Fruit fly (Drosophila melanogaster) whole organism, embryonic: ENCODE measurements around the gene Prosalpha6.

Experiments
- Bdp1 ChIP-seq: fragments of 200-800 bp; sonication (Bioruptor generic); optimal IDR thresholded peaks from 3 replicates; lab custom pipeline; 2016; ENCODE audit warnings: missing biosample characterization, missing genetic modification characterization
- CG10543 ChIP-seq: fragments of 200-800 bp; sonication (Bioruptor generic); optimal IDR thresholded peaks from 3 replicates; lab custom pipeline; 2017; ENCODE audit warnings: missing biosample characterization, mild to moderate bottlenecking, missing genetic modification characterization, moderate library complexity
- CG10565 ChIP-seq: fragments of 200-800 bp; sonication (Bioruptor generic); optimal IDR thresholded peaks from 3 replicates; lab custom pipeline; 2016; ENCODE audit warnings: missing biosample characterization, mild to moderate bottlenecking, missing genetic modification characterization
- CG10959 ChIP-seq: fragments of 200-800 bp; sonication (Bioruptor generic); IDR thresholded peaks from 2 replicates; pipeline ENCODE4 v1.3.6; 2022; ENCODE audit warnings: missing biosample characterization, missing genetic modification characterization
- CG11398 ChIP-seq: fragments of 200-800 bp; sonication (Bioruptor generic); optimal IDR thresholded peaks from 2 replicates; lab custom pipeline; 2016; ENCODE audit warnings: missing biosample characterization, missing genetic modification characterization
- CG11504 ChIP-seq: fragments of 200-800 bp; sonication (Bioruptor generic); optimal IDR thresholded peaks from 3 replicates; lab custom pipeline; 2019; ENCODE audit warnings: missing biosample characterization, mild to moderate bottlenecking, missing genetic modification characterization, moderate library complexity
- CG12769 ChIP-seq: fragments of 200-800 bp; sonication (Bioruptor generic); optimal IDR thresholded peaks from 2 replicates; lab custom pipeline; 2019; ENCODE audit warnings: missing biosample characterization, mild to moderate bottlenecking, missing genetic modification characterization, moderate library complexity
- CG13287 ChIP-seq: fragments of 200-800 bp; sonication (Bioruptor generic); IDR thresholded peaks from 2 replicates; pipeline ENCODE4 v1.3.6; 2022; ENCODE audit warnings: missing biosample characterization, missing genetic modification characterization; ENCODE audit not compliant: partially characterized antibody
- CG13424 ChIP-seq: fragments of 200-800 bp; sonication (Bioruptor generic); optimal IDR thresholded peaks from 2 replicates; lab custom pipeline; 2019; ENCODE audit warnings: missing biosample characterization, mild to moderate bottlenecking, missing genetic modification characterization, moderate library complexity
- CG15073 ChIP-seq: fragments of 200-800 bp; sonication (Bioruptor generic); optimal IDR thresholded peaks from 2 replicates; lab custom pipeline; 2016; ENCODE audit warnings: missing biosample characterization, missing genetic modification characterization
- CG1529 ChIP-seq: fragments of 200-800 bp; sonication (Bioruptor generic); optimal IDR thresholded peaks from 3 replicates; lab custom pipeline; 2018; ENCODE audit warnings: missing biosample characterization, missing genetic modification characterization
- CG1792 ChIP-seq: fragments of 200-800 bp; sonication (Bioruptor generic); optimal IDR thresholded peaks from 2 replicates; lab custom pipeline; 2016; ENCODE audit warnings: missing biosample characterization, missing genetic modification characterization
- CG2199 ChIP-seq: fragments of 200-800 bp; sonication (Bioruptor generic); IDR thresholded peaks from 3 replicates; pipeline ENCODE4 v1.3.6; 2022; ENCODE audit warnings: missing biosample characterization, missing genetic modification characterization
- CG3281 ChIP-seq: fragments of 200-800 bp; sonication (Bioruptor generic); optimal IDR thresholded peaks from 3 replicates; lab custom pipeline; 2017; ENCODE audit warnings: missing biosample characterization, mild to moderate bottlenecking, missing genetic modification characterization
- CG34224 ChIP-seq: fragments of 200-800 bp; sonication (Bioruptor generic); IDR thresholded peaks from 3 replicates; pipeline ENCODE4 v1.3.6; 2022; ENCODE audit warnings: missing biosample characterization, missing genetic modification characterization; ENCODE audit not compliant: partially characterized antibody
- CG5180 ChIP-seq: fragments of 200-800 bp; sonication (Bioruptor generic); optimal IDR thresholded peaks from 3 replicates; lab custom pipeline; 2017; ENCODE audit warnings: missing biosample characterization, missing genetic modification characterization, mild to moderate bottlenecking, moderate library complexity, missing genetic modification reagents
- CG5953 ChIP-seq: fragments of 200-800 bp; sonication (Bioruptor generic); IDR thresholded peaks from 2 replicates; pipeline ENCODE4 v1.3.6; 2022; ENCODE audit warnings: missing biosample characterization, missing genetic modification characterization
- CG6272 ChIP-seq: fragments of 200-800 bp; sonication (Bioruptor generic); IDR thresholded peaks from 2 replicates; pipeline ENCODE4 v1.3.6; 2022; ENCODE audit warnings: missing biosample characterization, missing genetic modification characterization
- CG6791 ChIP-seq: fragments of 200-800 bp; sonication (Bioruptor generic); IDR thresholded peaks from 3 replicates; pipeline ENCODE4 v1.3.6; 2022; ENCODE audit warnings: missing biosample characterization, missing genetic modification characterization; ENCODE audit not compliant: partially characterized antibody
- CG7987 ChIP-seq: fragments of 200-800 bp; sonication (Bioruptor generic); optimal IDR thresholded peaks from 2 replicates; lab custom pipeline; 2018; ENCODE audit warnings: missing biosample characterization, mild to moderate bottlenecking, missing genetic modification characterization, moderate library complexity
- CG9215 ChIP-seq: fragments of 200-800 bp; sonication (Bioruptor generic); IDR thresholded peaks from 2 replicates; pipeline ENCODE4 v1.3.6; 2022; ENCODE audit warnings: missing biosample characterization, missing genetic modification characterization
- Chrac-16 ChIP-seq: fragments of 200-800 bp; sonication (Bioruptor generic); optimal IDR thresholded peaks from 3 replicates; lab custom pipeline; 2016; ENCODE audit warnings: missing biosample characterization, missing genetic modification characterization
- Dad ChIP-seq: fragments of 200-800 bp; sonication (Bioruptor generic); optimal IDR thresholded peaks from 3 replicates; lab custom pipeline; 2016; ENCODE audit warnings: missing biosample characterization, missing genetic modification characterization
- Dref ChIP-seq: fragments of 200-800 bp; sonication (Bioruptor generic); IDR thresholded peaks from 2 replicates; pipeline ENCODE4 v1.3.6; 2022; ENCODE audit warnings: missing biosample characterization, missing genetic modification characterization
- E2f2 ChIP-seq: fragments of 200-800 bp; sonication (Bioruptor generic); IDR thresholded peaks from 2 replicates; pipeline ENCODE4 v1.3.6; 2022; ENCODE audit warnings: missing biosample characterization, missing genetic modification characterization
- HHEX ChIP-seq: fragments of 200-800 bp; sonication (Bioruptor generic); optimal IDR thresholded peaks from 3 replicates; lab custom pipeline; 2017; ENCODE audit warnings: missing biosample characterization, mild to moderate bottlenecking, missing genetic modification characterization, missing genetic modification reagents
- Hey ChIP-seq: fragments of 200-800 bp; sonication (Bioruptor generic); optimal IDR thresholded peaks from 3 replicates; lab custom pipeline; 2018; ENCODE audit warnings: missing biosample characterization, mild to moderate bottlenecking, missing genetic modification characterization
- NK7.1 ChIP-seq: fragments of 200-800 bp; sonication (Bioruptor generic); optimal IDR thresholded peaks from 3 replicates; lab custom pipeline; 2016; ENCODE audit warnings: missing biosample characterization, missing genetic modification characterization
- Nf-YB ChIP-seq: fragments of 200-800 bp; sonication (Bioruptor generic); optimal IDR thresholded peaks from 3 replicates; lab custom pipeline; 2019; ENCODE audit warnings: missing biosample characterization, mild to moderate bottlenecking, missing genetic modification characterization, moderate library complexity
- NfI ChIP-seq: fragments of 200-800 bp; sonication (Bioruptor generic); optimal IDR thresholded peaks from 3 replicates; lab custom pipeline; 2018; ENCODE audit warnings: missing biosample characterization, mild to moderate bottlenecking, missing genetic modification characterization, moderate library complexity
- Ptx1 ChIP-seq: fragments of 200-800 bp; sonication (Bioruptor generic); IDR thresholded peaks from 2 replicates; pipeline ENCODE4 v1.3.6; 2022; ENCODE audit warnings: missing biosample characterization, missing genetic modification characterization
- ase ChIP-seq: fragments of 200-800 bp; sonication (Bioruptor generic); IDR thresholded peaks from 3 replicates; pipeline ENCODE4 v1.3.6; 2022; ENCODE audit warnings: missing biosample characterization, missing genetic modification characterization
- bcd ChIP-seq: fragments of 200-800 bp; sonication (Bioruptor generic); optimal IDR thresholded peaks from 2 replicates; lab custom pipeline; 2017; ENCODE audit warnings: missing biosample characterization, mild to moderate bottlenecking, missing genetic modification characterization
- cato ChIP-seq: fragments of 200-800 bp; sonication (Bioruptor generic); optimal IDR thresholded peaks from 2 replicates; lab custom pipeline; 2016; ENCODE audit warnings: missing biosample characterization, missing genetic modification characterization, borderline replicate concordance
- chif ChIP-seq, 2 experiments: fragments of 200-800 bp; sonication (Bioruptor generic); optimal IDR thresholded peaks; 3 replicates each; lab custom pipeline; 2016; ENCODE audit warnings: missing biosample characterization in 2 of 2, missing genetic modification characterization in 2 of 2
- dmrt11E ChIP-seq: fragments of 200-800 bp; sonication (Bioruptor generic); optimal IDR thresholded peaks from 3 replicates; lab custom pipeline; 2018; ENCODE audit warnings: missing biosample characterization, mild to moderate bottlenecking, missing genetic modification characterization, moderate library complexity
- dmrt99B ChIP-seq: fragments of 200-800 bp; sonication (Bioruptor generic); optimal IDR thresholded peaks from 2 replicates; lab custom pipeline; 2018; ENCODE audit warnings: missing biosample characterization, mild to moderate bottlenecking, missing genetic modification characterization, moderate library complexity
- ham ChIP-seq: fragments of 200-800 bp; sonication (Bioruptor generic); IDR thresholded peaks from 2 replicates; pipeline ENCODE4 v1.3.6; 2022; ENCODE audit warnings: missing biosample characterization, missing genetic modification characterization
- kah ChIP-seq: fragments of 200-800 bp; sonication (Bioruptor generic); optimal IDR thresholded peaks from 2 replicates; lab custom pipeline; 2018; ENCODE audit warnings: missing biosample characterization, mild to moderate bottlenecking, missing genetic modification characterization
- kni ChIP-seq: fragments of 200-800 bp; sonication (Bioruptor generic); optimal IDR thresholded peaks from 3 replicates; lab custom pipeline; 2017; ENCODE audit warnings: mild to moderate bottlenecking, missing biosample characterization, missing genetic modification reagents, missing genetic modification characterization
- mld ChIP-seq: fragments of 200-800 bp; sonication (Bioruptor generic); IDR thresholded peaks from 3 replicates; pipeline ENCODE4 v1.3.6; 2022; ENCODE audit warnings: missing biosample characterization, missing genetic modification characterization; ENCODE audit not compliant: partially characterized antibody
- nmo ChIP-seq: fragments of 200-800 bp; sonication (Bioruptor generic); optimal IDR thresholded peaks from 2 replicates; lab custom pipeline; 2018; ENCODE audit warnings: missing biosample characterization, mild to moderate bottlenecking, missing genetic modification characterization, moderate library complexity
- pfk ChIP-seq: fragments of 200-800 bp; sonication (Bioruptor generic); optimal IDR thresholded peaks from 2 replicates; lab custom pipeline; 2018; ENCODE audit warnings: missing biosample characterization, mild to moderate bottlenecking, missing genetic modification characterization, moderate library complexity
- shn ChIP-seq: fragments of 200-800 bp; sonication (Bioruptor generic); optimal IDR thresholded peaks from 3 replicates; lab custom pipeline; 2016; ENCODE audit warnings: missing biosample characterization, missing genetic modification characterization
- sim ChIP-seq: fragments of 200-800 bp; sonication (Bioruptor generic); IDR thresholded peaks from 2 replicates; pipeline ENCODE4 v1.3.6; 2022; ENCODE audit warnings: missing biosample characterization, missing genetic modification characterization
- slbo ChIP-seq: fragments of 200-800 bp; sonication (Bioruptor generic); IDR thresholded peaks from 2 replicates; pipeline ENCODE4 v1.3.6; 2022; ENCODE audit warnings: missing biosample characterization, missing genetic modification characterization
- tio ChIP-seq: fragments of 200-800 bp; sonication (Bioruptor generic); optimal IDR thresholded peaks from 2 replicates; lab custom pipeline; 2017; ENCODE audit warnings: missing biosample characterization, missing genetic modification characterization, inconsistent platforms
- tll ChIP-seq, 2 experiments: fragments of 200-800 bp in 1 of 2; fragments of >200 bp in 1 of 2; sonication (Bioruptor generic) in 1 of 2; optimal IDR thresholded peaks; 2 replicates each; lab custom pipeline; 2017 to 2019; ENCODE audit warnings: missing biosample characterization in 2 of 2, missing genetic modification characterization in 2 of 2, mild to moderate bottlenecking in 1 of 2, moderate library complexity in 1 of 2
- ttk ChIP-seq: fragments of 200-800 bp; sonication (Bioruptor generic); IDR thresholded peaks from 2 replicates; pipeline ENCODE4 v2.1.2; 2022; ENCODE audit warnings: missing biosample characterization, missing genetic modification characterization
- vnd ChIP-seq: fragments of 200-800 bp; sonication (Bioruptor generic); IDR thresholded peaks from 3 replicates; pipeline ENCODE4 v1.3.6; 2022; ENCODE audit warnings: missing biosample characterization, missing genetic modification characterization; ENCODE audit not compliant: partially characterized antibody

Prosalpha6 gene

dm6 chr2L:10231092-10231494, 9.9 kb downstream of the Prosalpha6 start (continued):
- TF ChIP-seq CG5180 (GFP tag; lab: Kevin White, UChicago) (peak; percentile 18), dmrt99B (no peak), CG10565 (GFP tag; lab: Kevin White, UChicago) (no peak), CG10959 (GFP tag; lab: Robert Waterston, UW) (no peak), tll (GFP tag; optimal IDR thresholded peaks at IDR 0.05; lab: Kevin White, UChicago) (no peak), CG3281 (peak; percentile 36), Ptx1 (GFP tag; lab: Robert Waterston, UW) (no peak), Dref (GFP tag; lab: Robert Waterston, UW) (no peak), CG1792 (GFP tag; lab: Kevin White, UChicago) (peak; percentile 11), CG13424 (tag; lab: Kevin White, UChicago) (peak; percentile 6), ttk (GFP tag; lab: Robert Waterston, UW) (no peak), CG5953 (GFP tag; lab: Robert Waterston, UW) (no peak), pfk (GFP tag; lab: Kevin White, UChicago) (no peak), kah (GFP tag; lab: Kevin White, UChicago) (no peak), slbo (peak; percentile 42; the same call in 1 of the 2 replicates), CG15073 (no peak), CG1529 (GFP tag; lab: Kevin White, UChicago) (no peak), CG10543 (GFP tag; lab: Kevin White, UChicago) (no peak), nmo (GFP tag; lab: Kevin White, UChicago) (no peak), Dad (no peak), mld (GFP tag; lab: Robert Waterston, UW) (no peak), Hey (no peak), Chrac-16 (GFP tag; lab: Kevin White, UChicago) (no peak), E2f2 (GFP tag; lab: Robert Waterston, UW) (peak; percentile 21; the same call in 1 of the 2 replicates), shn (GFP tag; lab: Kevin White, UChicago) (peak; percentile 40), HHEX (GFP tag; lab: Kevin White, UChicago) (peak; percentile 43), dmrt11E (tag; lab: Kevin White, UChicago) (peak; percentile 14), CG11398 (GFP tag; lab: Kevin White, UChicago) (no peak), bcd (GFP tag; lab: Kevin White, UChicago) (no peak), CG13287 (GFP tag; lab: Robert Waterston, UW) (no peak), kni (GFP tag; lab: Kevin White, UChicago) (peak; percentile 31), CG2199 (no peak), NK7.1 (GFP tag; lab: Kevin White, UChicago) (no peak), chif (GFP tag; optimal IDR thresholded peaks at IDR 0.05; lab: Kevin White, UChicago) (peak in 1 of 2 experiments; percentile 11), ase (GFP tag; lab: Robert Waterston, UW) (no peak), CG6272 (GFP tag; lab: Robert Waterston, UW) (no peak), tio (GFP tag; lab: Kevin White, UChicago) (no peak), Nf-YB (no peak), sim (GFP tag; lab: Robert Waterston, UW) (no peak), ham (GFP tag; lab: Robert Waterston, UW) (no peak), vnd (GFP tag; lab: Robert Waterston, UW) (no peak), NfI (GFP tag; lab: Kevin White, UChicago) (no peak), CG6791 (GFP tag; lab: Robert Waterston, UW) (no peak), CG34224 (GFP tag; lab: Robert Waterston, UW) (no peak), Bdp1 (no peak), CG7987 (GFP tag; lab: Kevin White, UChicago) (no peak), CG12769 (tag; lab: Kevin White, UChicago) (peak; percentile 25), cato (GFP tag; lab: Kevin White, UChicago) (no peak), CG9215 (GFP tag; lab: Robert Waterston, UW) (no peak), CG11504 (tag; lab: Kevin White, UChicago) (no peak)
